Worm (Caenorhabditis elegans) whole organism, L4 larva: ENCODE measurements around the gene szy-20.

Experiments used
- D1046.2 ChIP-seq: fragments of 200-800 bp; sonication (Bioruptor generic); IDR thresholded peaks from 2 replicates; pipeline ENCODE4 v1.3.6; 2022; ENCODE audit warnings: missing genetic modification characterization, missing compliant biosample characterization
- F10B5.3 ChIP-seq: sonication (generic microtip); optimal IDR thresholded peaks from 2 replicates; lab custom pipeline; 2016; ENCODE audit warnings: mild to moderate bottlenecking, missing genetic modification characterization, missing compliant biosample characterization
- F44E2.7 ChIP-seq: fragments of 200-800 bp; sonication (Bioruptor generic); IDR thresholded peaks from 2 replicates; pipeline ENCODE4 v2.1.2; 2022; ENCODE audit warnings: missing genetic modification characterization, missing compliant biosample characterization
- T20F7.1 ChIP-seq: fragments of 200-800 bp; sonication (Bioruptor generic); optimal IDR thresholded peaks from 2 replicates; lab custom pipeline; 2018; ENCODE audit warnings: mild to moderate bottlenecking, missing genetic modification characterization, missing compliant biosample characterization
- T26A8.4 ChIP-seq: fragments of 200-800 bp; sonication (Bioruptor generic); IDR thresholded peaks from 2 replicates; pipeline ENCODE4 v1.3.6; 2022; ENCODE audit warnings: missing genetic modification characterization, missing compliant biosample characterization
- Y105C5A.15 ChIP-seq: fragments of 200-800 bp; sonication (Bioruptor generic); IDR thresholded peaks from 2 replicates; pipeline ENCODE4 v1.3.6; 2022; ENCODE audit warnings: missing genetic modification characterization, missing compliant biosample characterization
- Y48G9A.11 ChIP-seq: fragments of 200-800 bp; sonication (Bioruptor generic); IDR thresholded peaks from 2 replicates; pipeline ENCODE4 v1.3.6; 2022; ENCODE audit warnings: missing genetic modification reagents, missing genetic modification characterization, missing compliant biosample characterization
- ZK337.2 ChIP-seq: fragments of 200-800 bp; sonication (Bioruptor generic); IDR thresholded peaks from 2 replicates; pipeline ENCODE4 v1.3.6; 2022; ENCODE audit warnings: missing genetic modification reagents, missing genetic modification characterization, missing compliant biosample characterization
- ZK546.5 ChIP-seq, 2 experiments: sonication (generic microtip); optimal IDR thresholded peaks; 2 replicates each; lab custom pipeline; 2017; ENCODE audit warnings: missing biosample characterization in 2 of 2, missing genetic modification characterization in 2 of 2
- aha-1 ChIP-seq: fragments of 150-350 bp; peaks from one replicate; lab custom pipeline; 2014; ENCODE audit warnings: missing biosample characterization, missing genetic modification characterization
- arid-1 ChIP-seq: fragments of 200-800 bp; sonication (Bioruptor generic); conservative IDR thresholded peaks from 2 replicates; pipeline ENCODE4 v1.3.6; 2022; ENCODE audit warnings: missing genetic modification reagents, missing genetic modification characterization, missing compliant biosample characterization
- ceh-20 ChIP-seq: fragments of 200-800 bp; sonication (Bioruptor generic); IDR thresholded peaks from 2 replicates; pipeline ENCODE4 v1.3.6; 2022; ENCODE audit warnings: missing genetic modification reagents, missing genetic modification characterization, missing compliant biosample characterization
- ceh-28 ChIP-seq: fragments of 150-350 bp; optimal IDR thresholded peaks from 2 replicates; lab custom pipeline; 2014; ENCODE audit warnings: missing biosample characterization, missing genetic modification reagents, missing genetic modification characterization
- ceh-32 ChIP-seq: sonication (generic microtip); optimal IDR thresholded peaks from 2 replicates; lab custom pipeline; 2016; ENCODE audit warnings: mild to moderate bottlenecking, missing genetic modification characterization, missing compliant biosample characterization; ENCODE audit not compliant: poor library complexity
- ceh-62 ChIP-seq: sonication (generic microtip); optimal IDR thresholded peaks from 2 replicates; lab custom pipeline; 2017; ENCODE audit warnings: missing biosample characterization, missing genetic modification characterization
- ceh-82 ChIP-seq: sonication (generic microtip); optimal IDR thresholded peaks from 2 replicates; lab custom pipeline; 2017; ENCODE audit warnings: missing biosample characterization, missing genetic modification characterization
- daf-12 ChIP-seq: fragments of 150-350 bp; optimal IDR thresholded peaks from 2 replicates; lab custom pipeline; 2014; ENCODE audit warnings: missing biosample characterization, missing genetic modification reagents, missing genetic modification characterization
- daf-16 ChIP-seq, 3 experiments: sonication (generic microtip); optimal IDR thresholded peaks; 2 replicates each; lab custom pipeline; 2016 to 2017; ENCODE audit warnings: missing genetic modification characterization in 3 of 3, missing genetic modification reagents in 3 of 3, mild to moderate bottlenecking in 2 of 3, missing compliant biosample characterization in 2 of 3, missing biosample characterization in 1 of 3, moderate library complexity in 1 of 3
- daf-19 ChIP-seq: fragments of 200-800 bp; sonication (Bioruptor generic); conservative IDR thresholded peaks from 2 replicates; pipeline ENCODE4 v1.3.6; 2022; ENCODE audit warnings: missing genetic modification characterization, missing compliant biosample characterization
- dmd-6 ChIP-seq: fragments of 200-800 bp; sonication (Bioruptor generic); IDR thresholded peaks from 2 replicates; pipeline ENCODE4 v1.3.6; 2022; ENCODE audit warnings: missing genetic modification reagents, missing genetic modification characterization, missing compliant biosample characterization
- lin-1 ChIP-seq: fragments of 200-800 bp; sonication (Bioruptor generic); IDR thresholded peaks from 2 replicates; pipeline ENCODE4 v1.3.6; 2022; ENCODE audit warnings: missing genetic modification reagents, missing genetic modification characterization, missing compliant biosample characterization
- lin-15B ChIP-seq: fragments of 150-350 bp; sonication (generic microtip); optimal IDR thresholded peaks from 3 replicates; lab custom pipeline; 2014; ENCODE audit warnings: missing biosample characterization, missing genetic modification characterization
- lin-29 ChIP-seq: fragments of 200-800 bp; sonication (Bioruptor generic); IDR thresholded peaks from 2 replicates; pipeline ENCODE4 v1.3.6; 2022; ENCODE audit warnings: missing genetic modification reagents, missing genetic modification characterization, missing compliant biosample characterization
- madf-5 ChIP-seq, 2 experiments: fragments of 200-800 bp; sonication (Bioruptor generic); IDR thresholded peaks; 2 replicates each; pipeline ENCODE4 v1.3.6; 2022; ENCODE audit warnings: missing compliant biosample characterization in 2 of 2, missing genetic modification characterization in 2 of 2
- mdl-1 ChIP-seq, 2 experiments: fragments of 150-350 bp in 1 of 2; sonication (generic microtip) in 1 of 2; optimal IDR thresholded peaks; 2 replicates each; lab custom pipeline; 2014 to 2017; ENCODE audit warnings: missing biosample characterization in 2 of 2, missing genetic modification characterization in 2 of 2
- mdt-29 ChIP-seq: fragments of 200-800 bp; sonication (Bioruptor generic); IDR thresholded peaks from 2 replicates; pipeline ENCODE4 v1.3.6; 2022; ENCODE audit warnings: missing genetic modification reagents, missing genetic modification characterization, missing compliant biosample characterization
- mes-2 ChIP-seq: sonication (generic microtip); optimal IDR thresholded peaks from 2 replicates; lab custom pipeline; 2016; ENCODE audit warnings: missing genotype, mild to moderate bottlenecking, missing genetic modification characterization, missing compliant biosample characterization; ENCODE audit not compliant: poor library complexity, severe bottlenecking
- mxl-2 ChIP-seq: fragments of 200-800 bp; sonication (Bioruptor generic); conservative IDR thresholded peaks from 2 replicates; pipeline ENCODE4 v1.3.6; 2022; ENCODE audit warnings: missing genetic modification reagents, missing genetic modification characterization, missing compliant biosample characterization
- nhr-102 ChIP-seq: sonication (generic microtip); optimal IDR thresholded peaks from 2 replicates; lab custom pipeline; 2016; ENCODE audit warnings: mild to moderate bottlenecking, missing genetic modification characterization, moderate library complexity, missing compliant biosample characterization
- nhr-11 ChIP-seq: fragments of 150-350 bp; optimal IDR thresholded peaks from 2 replicates; lab custom pipeline; 2014; ENCODE audit warnings: missing biosample characterization, missing genetic modification characterization
- nhr-25 ChIP-seq: sonication (generic microtip); optimal IDR thresholded peaks from 2 replicates; lab custom pipeline; 2017; ENCODE audit warnings: missing genetic modification characterization, mild to moderate bottlenecking, missing compliant biosample characterization, antibody characterized with exemption, moderate library complexity, borderline replicate concordance; ENCODE audit not compliant: insufficient read depth
- nhr-42 ChIP-seq: fragments of 200-800 bp; sonication (Bioruptor generic); IDR thresholded peaks from 2 replicates; pipeline ENCODE4 v1.3.6; 2022; ENCODE audit warnings: missing genetic modification characterization, missing compliant biosample characterization
- nhr-48 ChIP-seq: sonication (generic microtip); optimal IDR thresholded peaks from 2 replicates; lab custom pipeline; 2016; ENCODE audit warnings: mild to moderate bottlenecking, missing genetic modification characterization, missing compliant biosample characterization
- nhr-6 ChIP-seq: fragments of 150-350 bp; optimal IDR thresholded peaks from 2 replicates; lab custom pipeline; 2014; ENCODE audit warnings: missing biosample characterization, missing genetic modification characterization
- pha-4 ChIP-seq, 2 experiments: fragments of 150-350 bp in 1 of 2; fragments of 200-800 bp in 1 of 2; sonication (Bioruptor generic) in 1 of 2; IDR thresholded peaks in 1 of 2; optimal IDR thresholded peaks in 1 of 2; 2 replicates each; pipeline versions ENCODE4 v1.3.6 to Lab custom; 2014 to 2022; ENCODE audit warnings: missing genetic modification characterization in 2 of 2, missing genetic modification reagents in 2 of 2, missing biosample characterization in 1 of 2, missing compliant biosample characterization in 1 of 2
- pqm-1 ChIP-seq: sonication (generic microtip); optimal IDR thresholded peaks from 2 replicates; lab custom pipeline; 2017; ENCODE audit warnings: missing biosample characterization, missing genetic modification characterization
- rbr-2 ChIP-seq: sonication (generic microtip); optimal IDR thresholded peaks from 2 replicates; lab custom pipeline; 2016; ENCODE audit warnings: missing genotype, missing genetic modification characterization, missing compliant biosample characterization
- saeg-2 ChIP-seq: fragments of 200-800 bp; sonication (Bioruptor generic); IDR thresholded peaks from 2 replicates; pipeline ENCODE4 v1.3.6; 2022; ENCODE audit warnings: missing genetic modification reagents, missing genetic modification characterization, missing compliant biosample characterization
- sdz-12 ChIP-seq: fragments of 200-800 bp; sonication (Bioruptor generic); optimal IDR thresholded peaks from 2 replicates; lab custom pipeline; 2018; ENCODE audit warnings: mild to moderate bottlenecking, missing genetic modification characterization, missing compliant biosample characterization
- snpc-1.2 ChIP-seq: fragments of 200-800 bp; sonication (Bioruptor generic); IDR thresholded peaks from 2 replicates; pipeline ENCODE4 v1.3.6; 2022; ENCODE audit warnings: missing genetic modification reagents, missing genetic modification characterization, missing compliant biosample characterization
- snpc-4 ChIP-seq: fragments of 150-350 bp; optimal IDR thresholded peaks from 2 replicates; lab custom pipeline; 2014; ENCODE audit warnings: missing biosample characterization, missing genetic modification characterization
- spr-1 ChIP-seq: sonication (generic microtip); optimal IDR thresholded peaks from 2 replicates; lab custom pipeline; 2016; ENCODE audit warnings: mild to moderate bottlenecking, missing genetic modification characterization, missing compliant biosample characterization
- spr-3 ChIP-seq: fragments of 200-800 bp; sonication (Bioruptor generic); optimal IDR thresholded peaks from 2 replicates; lab custom pipeline; 2018; ENCODE audit warnings: mild to moderate bottlenecking, missing genetic modification characterization, missing compliant biosample characterization
- unc-130 ChIP-seq: sonication (generic microtip); optimal IDR thresholded peaks from 2 replicates; lab custom pipeline; 2016; ENCODE audit warnings: missing genetic modification reagents, missing genetic modification characterization, missing compliant biosample characterization
- unc-39 ChIP-seq: sonication (generic microtip); optimal IDR thresholded peaks from 2 replicates; lab custom pipeline; 2017; ENCODE audit warnings: missing biosample characterization, missing genetic modification characterization
- unc-62 ChIP-seq, 3 experiments: fragments of 150-350 bp in 1 of 3; sonication (generic microtip); optimal IDR thresholded peaks in 2 of 3; peaks in 1 of 3; 1 replicate in 1 of 3; 2 replicates in 2 of 3; lab custom pipeline; 2014 to 2017; ENCODE audit warnings: missing biosample characterization in 3 of 3, missing genetic modification characterization in 3 of 3, missing genetic modification reagents in 3 of 3, missing genotype in 1 of 3
- zag-1 ChIP-seq: fragments of 150-350 bp; optimal IDR thresholded peaks from 2 replicates; lab custom pipeline; 2014; ENCODE audit warnings: missing biosample characterization, missing genetic modification characterization
- zfp-3 ChIP-seq: fragments of 200-800 bp; sonication (Bioruptor generic); conservative IDR thresholded peaks from 2 replicates; pipeline ENCODE4 v1.3.6; 2022; ENCODE audit warnings: missing genetic modification reagents, missing genetic modification characterization, missing compliant biosample characterization
- ztf-11 ChIP-seq: fragments of 150-350 bp; optimal IDR thresholded peaks from 2 replicates; lab custom pipeline; 2014; ENCODE audit warnings: missing biosample characterization, missing genetic modification characterization

szy-20 gene

DNA sequence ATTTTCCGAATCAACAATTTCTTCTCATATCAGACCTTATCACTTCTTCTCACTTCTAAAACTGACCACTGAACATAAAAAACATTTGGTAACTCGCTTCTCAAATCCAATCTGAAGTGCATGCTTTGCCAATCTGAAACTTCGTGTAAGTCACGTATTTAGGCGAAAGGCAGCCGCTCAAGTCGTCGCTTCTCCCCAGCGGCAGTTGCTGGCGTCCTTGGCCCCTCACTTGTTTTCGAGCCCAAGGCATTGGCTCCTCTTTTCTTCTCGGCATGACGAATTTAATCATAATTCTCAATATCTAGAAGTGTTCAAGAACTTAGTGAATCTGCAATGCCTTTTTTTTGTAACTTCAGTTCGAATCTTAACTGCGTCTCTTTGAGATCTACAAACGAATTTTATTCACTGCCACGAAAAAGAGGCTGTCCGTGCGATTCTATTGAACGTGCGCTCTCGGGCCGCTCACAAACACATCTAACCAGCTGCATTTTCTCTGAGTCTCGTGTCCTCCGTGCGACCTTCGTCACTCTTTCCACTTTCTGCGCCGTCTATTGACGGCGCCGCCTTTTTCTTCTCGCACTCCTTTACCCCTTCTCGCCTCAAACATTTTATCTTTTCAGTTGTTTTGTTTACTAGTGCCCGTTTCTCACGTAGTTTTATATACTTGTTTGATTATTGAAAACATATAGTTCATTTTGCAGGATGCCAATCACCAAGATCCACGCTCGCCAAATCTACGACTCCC, 37.6 kb downstream of the szy-20 start (continued):
- TF ChIP-seq lin-29 (GFP tag; lab: Robert Waterston, UW) (no peak), nhr-48 (tag; lab: Kevin White, UChicago) (no peak), ceh-32 (no peak), nhr-11 (tag; lab: Kevin White, UChicago) (no peak), unc-62 (GFP tag; optimal IDR thresholded peaks at IDR 0.05 in 1 of 2; lab: Kevin White, UChicago) (peak in 1 of 2 experiments; percentile 82), unc-62 (tag; optimal IDR thresholded peaks at IDR 0.05; lab: Kevin White, UChicago) (no peak), nhr-102 (tag; lab: Kevin White, UChicago) (no peak), ZK546.5 (tag; optimal IDR thresholded peaks at IDR 0.05; lab: Kevin White, UChicago) (no peak), sdz-12 (no peak), D1046.2 (GFP tag; lab: Robert Waterston, UW) (no peak), mdl-1 (tag; optimal IDR thresholded peaks at IDR 0.05; lab: Kevin White, UChicago) (peak in 1 of 2 experiments; percentile 61), zfp-3 (GFP tag; lab: Robert Waterston, UW) (no peak), nhr-25 (tag; lab: Kevin White, UChicago) (no peak), mes-2 (tag; lab: Kevin White, UChicago) (peak; percentile 15), mdt-29 (no peak), rbr-2 (tag; lab: Kevin White, UChicago) (peak; percentile 35), T26A8.4 (GFP tag; lab: Robert Waterston, UW) (no peak), ZK337.2 (GFP tag; lab: Robert Waterston, UW) (no peak), daf-12 (no peak), ceh-28 (tag; lab: Kevin White, UChicago) (no peak), spr-3 (GFP tag; lab: Kevin White, UChicago) (no peak), unc-130 (GFP tag; lab: Kevin White, UChicago) (no peak), ztf-11 (tag; lab: Kevin White, UChicago) (no peak), zag-1 (tag; lab: Kevin White, UChicago) (no peak), spr-1 (tag; lab: Kevin White, UChicago) (peak; percentile 4), arid-1 (GFP tag; lab: Robert Waterston, UW) (0 out of 2 replicates have a peak, but pooled peaks have one; percentile 6), pha-4 (GFP tag; IDR thresholded peaks at IDR 0.05; lab: Robert Waterston, UW) (0 out of 2 replicates have a peak, but pooled peaks have one; percentile 34), pha-4 (tag; optimal IDR thresholded peaks at IDR 0.05; lab: Kevin White, UChicago) (no peak), aha-1 (peak; percentile 99), Y105C5A.15 (no peak), ceh-20 (GFP tag; lab: Robert Waterston, UW) (no peak), Y48G9A.11 (no peak), saeg-2 (GFP tag; lab: Robert Waterston, UW) (no peak), snpc-1.2 (GFP tag; lab: Robert Waterston, UW) (no peak), ceh-82 (tag; lab: Kevin White, UChicago) (no peak), daf-16 (GFP tag; optimal IDR thresholded peaks at IDR 0.05; lab: Kevin White, UChicago) (no peak), daf-16 (tag; optimal IDR thresholded peaks at IDR 0.05; lab: Kevin White, UChicago) (peak; percentile 78), dmd-6 (GFP tag; lab: Robert Waterston, UW) (no peak), nhr-42 (GFP tag; lab: Robert Waterston, UW) (no peak), nhr-6 (no peak), snpc-4 (tag; lab: Kevin White, UChicago) (no peak), lin-15B (tag; lab: Kevin White, UChicago) (no peak), F10B5.3 (tag; lab: Kevin White, UChicago) (no peak), pqm-1 (tag; lab: Kevin White, UChicago) (no peak), daf-19 (GFP tag; lab: Robert Waterston, UW) (no peak), madf-5 (GFP tag; IDR thresholded peaks at IDR 0.05; lab: Robert Waterston, UW) (no peak), T20F7.1 (GFP tag; lab: Kevin White, UChicago) (no peak), F44E2.7 (GFP tag; lab: Robert Waterston, UW) (no peak), mxl-2 (GFP tag; lab: Robert Waterston, UW) (no peak), unc-39 (tag; lab: Kevin White, UChicago) (no peak), lin-1 (GFP tag; lab: Robert Waterston, UW) (no peak), ceh-62 (no peak)
